Worm (Caenorhabditis elegans): ENCODE data around the gene F55C5.17.

ce11 chrV:12345808-12346207 lies 43.5 kb downstream of the F55C5.17 start, which contains the start of gene snb-2:
- TF ChIP-seq pax-3 (tag; optimal IDR thresholded peaks at IDR 0.05) (no peak), fos-1 (tag; optimal IDR thresholded peaks at IDR 0.05) (no peak), skn-1 (tag; optimal IDR thresholded peaks at IDR 0.05) (no peak), snpc-4 (tag; optimal IDR thresholded peaks at IDR 0.05) (no peak), unc-62 (GFP tag; optimal IDR thresholded peaks at IDR 0.05) (no peak), nhr-12 (tag; optimal IDR thresholded peaks at IDR 0.05) (no peak), mdl-1 (tag; optimal IDR thresholded peaks at IDR 0.05) (no peak)
